Fruit fly (Drosophila melanogaster): ENCODE measurements around the gene bbx.

Gene bbx

dm6 chrX:21323171-21323695 lies 39.6 kb upstream of the bbx start:
- TF ChIP-seq CG17802 (tag; optimal IDR thresholded peaks at IDR 0.05) (no peak), onecut (GFP tag; IDR thresholded peaks at IDR 0.05) (peak; percentile 81), mam (GFP tag; optimal IDR thresholded peaks at IDR 0.05) (no peak), CG8478 (optimal IDR thresholded peaks at IDR 0.05) (no peak), sqz (GFP tag; optimal IDR thresholded peaks at IDR 0.05) (peak; percentile 21), Mrtf (GFP tag; IDR thresholded peaks at IDR 0.05) (no peak), CG7271 (tag; optimal IDR thresholded peaks at IDR 0.05) (no peak), ham (GFP tag; IDR thresholded peaks at IDR 0.05) (no peak), eve (GFP tag; optimal IDR thresholded peaks at IDR 0.05) (no peak), Antp (GFP tag; optimal IDR thresholded peaks at IDR 0.05) (no peak), Vsx1 (GFP tag; optimal IDR thresholded peaks at IDR 0.05) (no peak), CG2678 (tag; optimal IDR thresholded peaks at IDR 0.05) (no peak), CG8089 (GFP tag; optimal IDR thresholded peaks at IDR 0.05) (no peak), Hr39 (optimal IDR thresholded peaks at IDR 0.05) (no peak), BEAF-32 (GFP tag; optimal IDR thresholded peaks at IDR 0.05) (no peak), disco-r (GFP tag; optimal IDR thresholded peaks at IDR 0.05) (no peak), sim (GFP tag; IDR thresholded peaks at IDR 0.05) (no peak), peb (GFP tag; IDR thresholded peaks at IDR 0.05) (no peak), CG8924 (tag; optimal IDR thresholded peaks at IDR 0.05) (no peak), Lim3 (GFP tag; IDR thresholded peaks at IDR 0.05) (no peak), da (GFP tag; optimal IDR thresholded peaks at IDR 0.05) (no peak), CG9817 (tag; optimal IDR thresholded peaks at IDR 0.05) (no peak), Camta (GFP tag; optimal IDR thresholded peaks at IDR 0.05) (no peak), CG17385 (GFP tag; optimal IDR thresholded peaks at IDR 0.05) (peak; percentile 82), CG12769 (tag; optimal IDR thresholded peaks at IDR 0.05) (no peak), cwo (GFP tag; optimal IDR thresholded peaks at IDR 0.05) (no peak), D (optimal IDR thresholded peaks at IDR 0.05) (no peak), D (GFP tag; optimal IDR thresholded peaks at IDR 0.05) (no peak), Xbp1 (GFP tag; optimal IDR thresholded peaks at IDR 0.05) (no peak), chinmo (GFP tag; IDR thresholded peaks at IDR 0.05; ENCODE audit: partially characterized antibody) (0 out of 4 replicates have a peak, but pooled peaks have one; percentile 23), nom (GFP tag; optimal IDR thresholded peaks at IDR 0.05) (peak; percentile 4), Dref (GFP tag; IDR thresholded peaks at IDR 0.05) (peak; percentile 45), Eip74EF (GFP tag; optimal IDR thresholded peaks at IDR 0.05) (peak in 1 of 2 experiments; percentile 66), TFAM (GFP tag; optimal IDR thresholded peaks at IDR 0.05) (no peak), ash1 (GFP tag; optimal IDR thresholded peaks at IDR 0.05) (no peak), hbn (GFP tag; IDR thresholded peaks at IDR 0.05; ENCODE audit: partially characterized antibody) (no peak), CG11456 (GFP tag; IDR thresholded peaks at IDR 0.05) (no peak), dpn (GFP tag; optimal IDR thresholded peaks at IDR 0.05) (no peak), Kr (GFP tag; optimal IDR thresholded peaks at IDR 0.05) (no peak), CG13287 (GFP tag; IDR thresholded peaks at IDR 0.05; ENCODE audit: partially characterized antibody) (no peak), dm (GFP tag; optimal IDR thresholded peaks at IDR 0.05) (no peak), hth (optimal IDR thresholded peaks at IDR 0.05) (no peak), cg (GFP tag; optimal IDR thresholded peaks at IDR 0.05) (peak; percentile 70), CG3281 (GFP tag; optimal IDR thresholded peaks at IDR 0.05) (no peak), CG4360 (GFP tag; IDR thresholded peaks at IDR 0.05) (peak; percentile 79), ara (GFP tag; IDR thresholded peaks at IDR 0.05) (no peak), tio (GFP tag; optimal IDR thresholded peaks at IDR 0.05) (no peak), CG14014 (GFP tag; IDR thresholded peaks at IDR 0.05) (no peak), gce (GFP tag; IDR thresholded peaks at IDR 0.05) (no peak), lov (optimal IDR thresholded peaks at IDR 0.05) (no peak), lov (GFP tag; IDR thresholded peaks at IDR 0.05) (no peak), danr (GFP tag; IDR thresholded peaks at IDR 0.05) (no peak), CG4707 (GFP tag; optimal IDR thresholded peaks at IDR 0.05) (no peak)

Data from whole organism, embryonic.